Fruit fly (Drosophila melanogaster) whole organism, embryonic: ENCODE results near the gene CG9171.
A peak's percentile ranks its signal among the peaks of the same experiment; 100 is the strongest.

ENCODE experiments used
- CG10267 ChIP-seq: fragments of 200-800 bp; sonication (Bioruptor generic); optimal IDR thresholded peaks from 2 replicates; lab custom pipeline; 2018; ENCODE audit warnings: missing biosample characterization, mild to moderate bottlenecking, missing genetic modification characterization, moderate library complexity
- CG11456 ChIP-seq: fragments of 200-800 bp; sonication (Bioruptor generic); IDR thresholded peaks from 3 replicates; pipeline ENCODE4 v1.3.6; 2022; ENCODE audit warnings: missing biosample characterization, missing genetic modification characterization
- CG12744 ChIP-seq: fragments of 200-800 bp; sonication (Bioruptor generic); optimal IDR thresholded peaks from 2 replicates; lab custom pipeline; 2016; ENCODE audit warnings: missing biosample characterization, missing genetic modification characterization
- CG15269 ChIP-seq: fragments of 200-800 bp; sonication (Bioruptor generic); optimal IDR thresholded peaks from 2 replicates; lab custom pipeline; 2018; ENCODE audit warnings: missing biosample characterization, mild to moderate bottlenecking, missing genetic modification characterization, moderate library complexity
- CG16813 ChIP-seq: fragments of 200-800 bp; sonication (Bioruptor generic); IDR thresholded peaks from 3 replicates; pipeline ENCODE4 v1.3.6; 2022; ENCODE audit warnings: missing biosample characterization, missing genetic modification characterization; ENCODE audit not compliant: partially characterized antibody
- CG17612 ChIP-seq: fragments of 200-800 bp; sonication (Bioruptor generic); IDR thresholded peaks from 2 replicates; pipeline ENCODE4 v1.3.6; 2022; ENCODE audit warnings: missing biosample characterization, missing genetic modification characterization
- CG17912 ChIP-seq: fragments of 200-800 bp; sonication (Bioruptor generic); optimal IDR thresholded peaks from 2 replicates; lab custom pipeline; 2018; ENCODE audit warnings: missing biosample characterization, mild to moderate bottlenecking, missing genetic modification characterization
- CG18262 ChIP-seq: fragments of 200-800 bp; optimal IDR thresholded peaks from 3 replicates; lab custom pipeline; 2019; ENCODE audit warnings: missing biosample characterization, mild to moderate bottlenecking, missing genetic modification characterization, moderate library complexity
- CG2116 ChIP-seq: fragments of 200-800 bp; sonication (Bioruptor generic); optimal IDR thresholded peaks from 3 replicates; lab custom pipeline; 2018; ENCODE audit warnings: missing biosample characterization, mild to moderate bottlenecking, missing genetic modification characterization
- CG2889 ChIP-seq: fragments of 200-800 bp; sonication (Bioruptor generic); IDR thresholded peaks from 3 replicates; pipeline ENCODE4 v1.3.6; 2022; ENCODE audit warnings: missing biosample characterization, missing genetic modification characterization
- CG31365 ChIP-seq: fragments of 200-800 bp; sonication (Bioruptor generic); optimal IDR thresholded peaks from 2 replicates; lab custom pipeline; 2018; ENCODE audit warnings: missing biosample characterization, mild to moderate bottlenecking, missing genetic modification characterization
- CG31441 ChIP-seq: fragments of 200-800 bp; sonication (Bioruptor generic); IDR thresholded peaks from 2 replicates; pipeline ENCODE4 v1.3.6; 2022; ENCODE audit warnings: missing biosample characterization, missing genetic modification characterization
- CG4424 ChIP-seq: fragments of 200-800 bp; sonication (Bioruptor generic); optimal IDR thresholded peaks from 3 replicates; lab custom pipeline; 2016; ENCODE audit warnings: missing biosample characterization, missing genetic modification characterization
- CG4617 ChIP-seq: fragments of 200-800 bp; sonication (Bioruptor generic); optimal IDR thresholded peaks from 3 replicates; lab custom pipeline; 2016; ENCODE audit warnings: missing biosample characterization, missing genetic modification characterization, borderline replicate concordance
- CG4854 ChIP-seq: fragments of 200-800 bp; sonication (Bioruptor generic); optimal IDR thresholded peaks from 2 replicates; lab custom pipeline; 2016; ENCODE audit warnings: missing biosample characterization, missing genetic modification characterization, inconsistent platforms
- CG6272 ChIP-seq: fragments of 200-800 bp; sonication (Bioruptor generic); IDR thresholded peaks from 2 replicates; pipeline ENCODE4 v1.3.6; 2022; ENCODE audit warnings: missing biosample characterization, missing genetic modification characterization
- CG7372 ChIP-seq: fragments of 200-800 bp; sonication (Bioruptor generic); IDR thresholded peaks from 2 replicates; pipeline ENCODE4 v1.3.6; 2022; ENCODE audit warnings: missing biosample characterization, missing genetic modification characterization
- CG7839 ChIP-seq: fragments of 200-800 bp; sonication (Bioruptor generic); optimal IDR thresholded peaks from 3 replicates; lab custom pipeline; 2018; ENCODE audit warnings: missing biosample characterization, mild to moderate bottlenecking, missing genetic modification characterization, moderate library complexity
- CG8281 ChIP-seq: fragments of 200-800 bp; sonication (Bioruptor generic); optimal IDR thresholded peaks from 2 replicates; lab custom pipeline; 2018; ENCODE audit warnings: missing biosample characterization, mild to moderate bottlenecking, missing genetic modification characterization, moderate library complexity
- CG8924 ChIP-seq: fragments of 200-800 bp; optimal IDR thresholded peaks from 3 replicates; lab custom pipeline; 2019; ENCODE audit warnings: missing biosample characterization, mild to moderate bottlenecking, missing genetic modification characterization, moderate library complexity
- CG9609 ChIP-seq: fragments of 200-800 bp; sonication (Bioruptor generic); optimal IDR thresholded peaks from 3 replicates; lab custom pipeline; 2016; ENCODE audit warnings: missing biosample characterization, missing genetic modification characterization
- CoRest ChIP-seq: fragments of 200-800 bp; sonication (Bioruptor generic); optimal IDR thresholded peaks from 3 replicates; lab custom pipeline; 2018; ENCODE audit warnings: missing biosample characterization, mild to moderate bottlenecking, missing genetic modification characterization, moderate library complexity
- D19B ChIP-seq: fragments of 200-800 bp; sonication (Bioruptor generic); optimal IDR thresholded peaks from 2 replicates; lab custom pipeline; 2017; ENCODE audit warnings: missing biosample characterization, mild to moderate bottlenecking, missing genetic modification characterization
- Deaf1 ChIP-seq: fragments of 200-800 bp; optimal IDR thresholded peaks from 3 replicates; lab custom pipeline; 2019; ENCODE audit warnings: missing biosample characterization, mild to moderate bottlenecking, missing genetic modification characterization, moderate library complexity
- Dp ChIP-seq: fragments of 200-800 bp; sonication (Bioruptor generic); optimal IDR thresholded peaks from 2 replicates; lab custom pipeline; 2018; ENCODE audit warnings: missing biosample characterization, mild to moderate bottlenecking, missing genetic modification characterization, moderate library complexity
- ERR ChIP-seq: fragments of 200-800 bp; sonication (Bioruptor generic); optimal IDR thresholded peaks from 2 replicates; lab custom pipeline; 2016; ENCODE audit warnings: missing biosample characterization, missing genetic modification characterization
- HLH54F ChIP-seq: fragments of 200-800 bp; sonication (Bioruptor generic); optimal IDR thresholded peaks from 3 replicates; lab custom pipeline; 2016; ENCODE audit warnings: missing biosample characterization, missing genetic modification characterization
- HmgD ChIP-seq: fragments of 200-800 bp; sonication (Bioruptor generic); optimal IDR thresholded peaks from 3 replicates; lab custom pipeline; 2016; ENCODE audit warnings: missing biosample characterization, missing genetic modification characterization
- HmgZ ChIP-seq: fragments of 200-800 bp; sonication (Bioruptor generic); optimal IDR thresholded peaks from 2 replicates; lab custom pipeline; 2018; ENCODE audit warnings: missing biosample characterization, mild to moderate bottlenecking, missing genetic modification characterization
- MBD-R2 ChIP-seq: fragments of 200-800 bp; sonication (Bioruptor generic); IDR thresholded peaks from 2 replicates; pipeline ENCODE4 v1.3.6; 2022; ENCODE audit warnings: missing biosample characterization, missing genetic modification characterization
- Mad ChIP-seq: fragments of 200-800 bp; sonication (Bioruptor generic); optimal IDR thresholded peaks from 2 replicates; lab custom pipeline; 2016; ENCODE audit warnings: missing biosample characterization, missing genetic modification characterization
- Max ChIP-seq: fragments of 200-800 bp; sonication (Bioruptor generic); optimal IDR thresholded peaks from 2 replicates; lab custom pipeline; 2016; ENCODE audit warnings: missing biosample characterization, mild to moderate bottlenecking, missing genetic modification characterization
- Sin3A ChIP-seq: fragments of >200 bp; optimal IDR thresholded peaks from 2 replicates; lab custom pipeline; 2018
- Ssrp ChIP-seq: fragments of 200-800 bp; sonication (Bioruptor generic); optimal IDR thresholded peaks from 2 replicates; lab custom pipeline; 2018; ENCODE audit warnings: missing biosample characterization, mild to moderate bottlenecking, missing genetic modification characterization, moderate library complexity
- ara ChIP-seq: fragments of 200-800 bp; sonication (Bioruptor generic); IDR thresholded peaks from 2 replicates; pipeline ENCODE4 v1.3.6; 2022; ENCODE audit warnings: missing biosample characterization, missing genetic modification characterization
- bcd ChIP-seq: fragments of 200-800 bp; sonication (Bioruptor generic); optimal IDR thresholded peaks from 2 replicates; lab custom pipeline; 2017; ENCODE audit warnings: missing biosample characterization, mild to moderate bottlenecking, missing genetic modification characterization
- chif ChIP-seq, 2 experiments: fragments of 200-800 bp; sonication (Bioruptor generic); optimal IDR thresholded peaks; 3 replicates each; lab custom pipeline; 2016; ENCODE audit warnings: missing biosample characterization in 2 of 2, missing genetic modification characterization in 2 of 2
- da ChIP-seq: fragments of 200-800 bp; sonication (Bioruptor generic); optimal IDR thresholded peaks from 2 replicates; lab custom pipeline; 2016; ENCODE audit warnings: missing biosample characterization, missing genetic modification characterization
- dpn ChIP-seq, 2 experiments: fragments of 200-800 bp; sonication (Bioruptor generic); optimal IDR thresholded peaks; 3 replicates each; lab custom pipeline; 2016; ENCODE audit warnings: missing biosample characterization in 2 of 2, missing genetic modification characterization in 2 of 2
- en ChIP-seq: fragments of 200-800 bp; sonication (Bioruptor generic); optimal IDR thresholded peaks from 2 replicates; lab custom pipeline; 2016; ENCODE audit warnings: missing biosample characterization, missing genetic modification characterization
- eve ChIP-seq, 2 experiments: fragments of >200 bp; optimal IDR thresholded peaks; 2 replicates each; lab custom pipeline; 2017; ENCODE audit warnings: missing biosample characterization in 2 of 2, missing genetic modification characterization in 2 of 2
- exex ChIP-seq: fragments of 200-800 bp; sonication (Bioruptor generic); optimal IDR thresholded peaks from 4 replicates; lab custom pipeline; 2018; ENCODE audit warnings: missing biosample characterization, mild to moderate bottlenecking, missing genetic modification characterization, moderate library complexity
- gce ChIP-seq: fragments of 200-800 bp; sonication (Bioruptor generic); IDR thresholded peaks from 3 replicates; pipeline ENCODE4 v1.3.6; 2022; ENCODE audit warnings: missing biosample characterization, missing genetic modification characterization
- gfzf ChIP-seq: fragments of 200-800 bp; sonication (Bioruptor generic); optimal IDR thresholded peaks from 2 replicates; lab custom pipeline; 2016; ENCODE audit warnings: missing biosample characterization, mild to moderate bottlenecking, missing genetic modification characterization, moderate library complexity
- hkb ChIP-seq, 2 experiments: fragments of 200-800 bp in 1 of 2; fragments of >200 bp in 1 of 2; sonication (Bioruptor generic) in 1 of 2; IDR thresholded peaks in 1 of 2; optimal IDR thresholded peaks in 1 of 2; 2 replicates each; pipeline versions ENCODE4 v1.3.6 to Lab custom; 2017 to 2022; ENCODE audit warnings: missing biosample characterization in 1 of 2, missing genetic modification characterization in 1 of 2
- lilli ChIP-seq: fragments of 200-800 bp; sonication (Bioruptor generic); optimal IDR thresholded peaks from 3 replicates; lab custom pipeline; 2016; ENCODE audit warnings: missing biosample characterization, missing genetic modification characterization
- mirr ChIP-seq: fragments of 200-800 bp; sonication (Bioruptor generic); optimal IDR thresholded peaks from 3 replicates; lab custom pipeline; 2018; ENCODE audit warnings: missing biosample characterization, mild to moderate bottlenecking, missing genetic modification characterization
- pho ChIP-seq: fragments of 200-800 bp; sonication (Bioruptor generic); optimal IDR thresholded peaks from 2 replicates; lab custom pipeline; 2016; ENCODE audit warnings: missing biosample characterization, missing genetic modification characterization
- phol ChIP-seq: fragments of 200-800 bp; sonication (Bioruptor generic); optimal IDR thresholded peaks from 3 replicates; lab custom pipeline; 2018; ENCODE audit warnings: missing biosample characterization, mild to moderate bottlenecking, missing genetic modification characterization, moderate library complexity
- sens ChIP-seq: fragments of 200-800 bp; sonication (Bioruptor generic); peaks from one replicate; lab custom pipeline; 2016; ENCODE audit warnings: missing biosample characterization, missing genetic modification characterization
- sr ChIP-seq: fragments of 200-800 bp; sonication (Bioruptor generic); IDR thresholded peaks from 3 replicates; pipeline ENCODE4 v1.3.6; 2022; ENCODE audit warnings: missing biosample characterization, missing genetic modification characterization
- z ChIP-seq: fragments of 200-800 bp; sonication (Bioruptor generic); IDR thresholded peaks from 3 replicates; pipeline ENCODE4 v1.3.6; 2022; ENCODE audit warnings: missing biosample characterization, missing genetic modification characterization

Gene CG9171

dm6 chr2L:5801926-5802325 lies 1.9 kb upstream of the CG9171 start, which contains the start of the genes CG14005 and CG7239 (continued):
- no peak for TF ChIP-seq exex
- TF ChIP-seq gfzf (GFP tag; lab: Kevin White, UChicago): peak; percentile 79
- no peak for TF ChIP-seq mirr (GFP tag; lab: Kevin White, UChicago)
- TF ChIP-seq CG6272 (GFP tag; lab: Robert Waterston, UW): no peak
- peak; percentile 0 for TF ChIP-seq Max (GFP tag; lab: Kevin White, UChicago)
- TF ChIP-seq gce (GFP tag; lab: Robert Waterston, UW): no peak
- TF ChIP-seq HmgZ (tag; lab: Kevin White, UChicago): peak; percentile 8
- no peak for TF ChIP-seq HLH54F (GFP tag; lab: Kevin White, UChicago)
- TF ChIP-seq en: no peak
- TF ChIP-seq Deaf1 (tag; lab: Kevin White, UChicago): no peak
- TF ChIP-seq CG9609 (GFP tag; lab: Kevin White, UChicago): no peak
- TF ChIP-seq Sin3A (lab: Kevin White, UChicago): peak; percentile 86
- no peak for TF ChIP-seq CG4854
- TF ChIP-seq CG2116 (GFP tag; lab: Kevin White, UChicago): peak; percentile 48
- no peak for TF ChIP-seq CG7839
- no peak for TF ChIP-seq CG11456 (GFP tag; lab: Robert Waterston, UW)
- TF ChIP-seq Mad (GFP tag; lab: Kevin White, UChicago): no peak
- no peak for TF ChIP-seq D19B (GFP tag; lab: Kevin White, UChicago)
- TF ChIP-seq MBD-R2: peak; percentile 51
- TF ChIP-seq pho (GFP tag; lab: Kevin White, UChicago): no peak
- peak; percentile 38; the same call in 1 of the 2 replicates for TF ChIP-seq CG31441
- TF ChIP-seq dpn (GFP tag; optimal IDR thresholded peaks at IDR 0.05; lab: Kevin White, UChicago): no peak
- no peak for TF ChIP-seq Ssrp (tag; lab: Kevin White, UChicago)
- no peak for TF ChIP-seq bcd (GFP tag; lab: Kevin White, UChicago)
- TF ChIP-seq CG8281 (tag; lab: Kevin White, UChicago): no peak
- TF ChIP-seq chif (GFP tag; optimal IDR thresholded peaks at IDR 0.05; lab: Kevin White, UChicago): no peak
- TF ChIP-seq lilli (GFP tag; lab: Kevin White, UChicago): no peak
- peak; percentile 12 for TF ChIP-seq hkb (optimal IDR thresholded peaks at IDR 0.05; lab: Kevin White, UChicago)
- no peak for TF ChIP-seq hkb (GFP tag; IDR thresholded peaks at IDR 0.05; lab: Robert Waterston, UW)
- TF ChIP-seq CG8924 (tag; lab: Kevin White, UChicago): no peak
- no peak for TF ChIP-seq CG17912 (GFP tag; lab: Kevin White, UChicago)
- TF ChIP-seq ara (GFP tag; lab: Robert Waterston, UW): no peak
- TF ChIP-seq Dp: peak; percentile 59
- no peak for TF ChIP-seq eve (GFP tag; optimal IDR thresholded peaks at IDR 0.05; lab: Kevin White, UChicago)
- TF ChIP-seq ERR (GFP tag; lab: Kevin White, UChicago): no peak
- TF ChIP-seq CG31365 (tag; lab: Kevin White, UChicago): no peak
- TF ChIP-seq CG16813 (GFP tag; lab: Robert Waterston, UW): no peak
- TF ChIP-seq CoRest (tag; lab: Kevin White, UChicago): peak; percentile 48
- no peak for TF ChIP-seq CG4424 (GFP tag; lab: Kevin White, UChicago)
- no peak for TF ChIP-seq CG7372 (GFP tag; lab: Robert Waterston, UW)
- no peak for TF ChIP-seq CG12744 (GFP tag; lab: Kevin White, UChicago)
- peak; percentile 10 for TF ChIP-seq CG18262 (tag; lab: Kevin White, UChicago)
- peak; percentile 32 for TF ChIP-seq phol (tag; lab: Kevin White, UChicago)
- TF ChIP-seq z (GFP tag; lab: Robert Waterston, UW): no peak
- peak; percentile 40 for TF ChIP-seq CG10267 (tag; lab: Kevin White, UChicago)
- no peak for TF ChIP-seq CG17612 (GFP tag; lab: Robert Waterston, UW)
- no peak for TF ChIP-seq HmgD (GFP tag; lab: Kevin White, UChicago)
- no peak for TF ChIP-seq CG2889 (GFP tag; lab: Robert Waterston, UW)
- TF ChIP-seq sr (GFP tag; lab: Robert Waterston, UW): no peak
- TF ChIP-seq da: no peak
- peak; percentile 56 for TF ChIP-seq CG4617 (GFP tag; lab: Kevin White, UChicago)
- TF ChIP-seq CG15269 (tag; lab: Kevin White, UChicago): no peak
- TF ChIP-seq sens (GFP tag; lab: Kevin White, UChicago): no peak
